Fruit fly (Drosophila melanogaster) whole organism, embryonic: ENCODE results near the gene CG15429.

Experiments
- ATbp ChIP-seq: fragments of 200-800 bp; sonication (Bioruptor generic); optimal IDR thresholded peaks from 2 replicates; lab custom pipeline; 2017; ENCODE audit warnings: missing biosample characterization, mild to moderate bottlenecking, missing genetic modification characterization, missing genetic modification reagents
- Abd-B ChIP-seq: fragments of 200-800 bp; sonication (Bioruptor generic); optimal IDR thresholded peaks from 2 replicates; lab custom pipeline; 2018; ENCODE audit warnings: missing biosample characterization, mild to moderate bottlenecking, missing genetic modification characterization, moderate library complexity
- CG10654 ChIP-seq: fragments of 200-800 bp; sonication (Bioruptor generic); optimal IDR thresholded peaks from 2 replicates; lab custom pipeline; 2016; ENCODE audit warnings: missing biosample characterization, missing genetic modification characterization
- CG12769 ChIP-seq: fragments of 200-800 bp; sonication (Bioruptor generic); optimal IDR thresholded peaks from 2 replicates; lab custom pipeline; 2019; ENCODE audit warnings: missing biosample characterization, mild to moderate bottlenecking, missing genetic modification characterization, moderate library complexity
- CG14667 ChIP-seq: fragments of 200-800 bp; sonication (Bioruptor generic); IDR thresholded peaks from 2 replicates; pipeline ENCODE4 v1.3.6; 2022; ENCODE audit warnings: missing biosample characterization, missing genetic modification characterization
- CG15073 ChIP-seq: fragments of 200-800 bp; sonication (Bioruptor generic); optimal IDR thresholded peaks from 2 replicates; lab custom pipeline; 2016; ENCODE audit warnings: missing biosample characterization, missing genetic modification characterization
- CG18599 ChIP-seq: fragments of 200-800 bp; sonication (Bioruptor generic); optimal IDR thresholded peaks from 3 replicates; lab custom pipeline; 2017; ENCODE audit warnings: missing biosample characterization, missing genetic modification characterization, mild to moderate bottlenecking, moderate library complexity, missing genetic modification reagents
- CG2116 ChIP-seq: fragments of 200-800 bp; sonication (Bioruptor generic); optimal IDR thresholded peaks from 3 replicates; lab custom pipeline; 2018; ENCODE audit warnings: missing biosample characterization, mild to moderate bottlenecking, missing genetic modification characterization
- CG30403 ChIP-seq: fragments of 200-800 bp; sonication (Bioruptor generic); optimal IDR thresholded peaks from 3 replicates; lab custom pipeline; 2016; ENCODE audit warnings: missing biosample characterization, missing genetic modification characterization
- CG30431 ChIP-seq: fragments of 200-800 bp; sonication (Bioruptor generic); optimal IDR thresholded peaks from 2 replicates; lab custom pipeline; 2017; ENCODE audit warnings: missing biosample characterization, missing genetic modification characterization
- CG3407 ChIP-seq: fragments of 200-800 bp; sonication (Bioruptor generic); optimal IDR thresholded peaks from 2 replicates; lab custom pipeline; 2018; ENCODE audit warnings: missing biosample characterization, mild to moderate bottlenecking, missing genetic modification characterization
- CG3726 ChIP-seq: fragments of 200-800 bp; sonication (Bioruptor generic); IDR thresholded peaks from 3 replicates; pipeline ENCODE4, ENCODE4 v1.3.6; 2022; ENCODE audit warnings: missing biosample characterization, missing genetic modification characterization
- CG4404 ChIP-seq: fragments of 200-800 bp; sonication (Bioruptor generic); IDR thresholded peaks from 2 replicates; pipeline ENCODE4 v1.3.6; 2022; ENCODE audit warnings: missing biosample characterization, missing genetic modification characterization
- CG4820 ChIP-seq: fragments of 200-800 bp; sonication (Bioruptor generic); optimal IDR thresholded peaks from 3 replicates; lab custom pipeline; 2016; ENCODE audit warnings: missing biosample characterization, missing genetic modification characterization
- CG6654 ChIP-seq: fragments of 200-800 bp; sonication (Bioruptor generic); optimal IDR thresholded peaks from 2 replicates; lab custom pipeline; 2017; ENCODE audit warnings: missing biosample characterization, mild to moderate bottlenecking, missing genetic modification characterization
- CG9437 ChIP-seq: fragments of 200-800 bp; sonication (Bioruptor generic); optimal IDR thresholded peaks from 2 replicates; lab custom pipeline; 2018; ENCODE audit warnings: missing biosample characterization, mild to moderate bottlenecking, missing genetic modification characterization
- CTCF ChIP-seq: fragments of 200-800 bp; sonication (Bioruptor generic); optimal IDR thresholded peaks from 2 replicates; lab custom pipeline; 2017; ENCODE audit warnings: missing biosample characterization, mild to moderate bottlenecking, missing genetic modification characterization, moderate library complexity
- Dp ChIP-seq: fragments of 200-800 bp; sonication (Bioruptor generic); optimal IDR thresholded peaks from 2 replicates; lab custom pipeline; 2018; ENCODE audit warnings: missing biosample characterization, mild to moderate bottlenecking, missing genetic modification characterization, moderate library complexity
- E2f2 ChIP-seq: fragments of 200-800 bp; sonication (Bioruptor generic); IDR thresholded peaks from 2 replicates; pipeline ENCODE4 v1.3.6; 2022; ENCODE audit warnings: missing biosample characterization, missing genetic modification characterization
- Hr78 ChIP-seq, 2 experiments: fragments of 200-800 bp in 1 of 2; fragments of >200 bp in 1 of 2; sonication (Bioruptor generic) in 1 of 2; optimal IDR thresholded peaks; 2 replicates each; lab custom pipeline; 2017 to 2019; ENCODE audit warnings: missing biosample characterization in 2 of 2, missing genetic modification characterization in 2 of 2, mild to moderate bottlenecking in 1 of 2, moderate library complexity in 1 of 2
- Hsf ChIP-seq: fragments of 200-800 bp; sonication (Bioruptor generic); optimal IDR thresholded peaks from 3 replicates; lab custom pipeline; 2016; ENCODE audit warnings: missing biosample characterization, missing genetic modification characterization
- Med ChIP-seq: fragments of 200-800 bp; sonication (Bioruptor generic); peaks from one replicate; lab custom pipeline; 2016; ENCODE audit warnings: missing biosample characterization, missing genetic modification characterization, mild to moderate bottlenecking, inconsistent platforms, moderate library complexity
- NC2α ChIP-seq: fragments of 200-800 bp; sonication (Bioruptor generic); optimal IDR thresholded peaks from 2 replicates; lab custom pipeline; 2016; ENCODE audit warnings: missing biosample characterization, missing genetic modification characterization
- NFAT ChIP-seq: fragments of 200-800 bp; sonication (Bioruptor generic); IDR thresholded peaks from 2 replicates; pipeline ENCODE4 v1.3.6; 2022; ENCODE audit warnings: missing biosample characterization, missing genetic modification characterization
- NK7.1 ChIP-seq: fragments of 200-800 bp; sonication (Bioruptor generic); optimal IDR thresholded peaks from 3 replicates; lab custom pipeline; 2016; ENCODE audit warnings: missing biosample characterization, missing genetic modification characterization
- NfI ChIP-seq: fragments of 200-800 bp; sonication (Bioruptor generic); optimal IDR thresholded peaks from 3 replicates; lab custom pipeline; 2018; ENCODE audit warnings: missing biosample characterization, mild to moderate bottlenecking, missing genetic modification characterization, moderate library complexity
- Scr ChIP-seq: fragments of 200-800 bp; sonication (Bioruptor generic); IDR thresholded peaks from 2 replicates; pipeline ENCODE4 v1.3.6; 2022; ENCODE audit warnings: missing biosample characterization, missing genetic modification characterization; ENCODE audit not compliant: partially characterized antibody
- Sin3A ChIP-seq: fragments of >200 bp; optimal IDR thresholded peaks from 2 replicates; lab custom pipeline; 2018
- Taf1 ChIP-seq: fragments of 200-800 bp; sonication (Bioruptor generic); IDR thresholded peaks from 2 replicates; pipeline ENCODE4 v1.3.6; 2022; ENCODE audit warnings: missing biosample characterization, missing genetic modification characterization
- YL-1 ChIP-seq: fragments of 200-800 bp; sonication (Bioruptor generic); optimal IDR thresholded peaks from 3 replicates; lab custom pipeline; 2017; ENCODE audit warnings: missing biosample characterization, mild to moderate bottlenecking, missing genetic modification characterization
- chinmo ChIP-seq: fragments of 200-800 bp; sonication (Bioruptor generic); IDR thresholded peaks from 4 replicates; pipeline ENCODE4 v1.3.6; 2022; ENCODE audit warnings: missing biosample characterization, missing genetic modification characterization; ENCODE audit not compliant: partially characterized antibody
- dm ChIP-seq: fragments of 200-800 bp; sonication (Bioruptor generic); optimal IDR thresholded peaks from 3 replicates; lab custom pipeline; 2016; ENCODE audit warnings: missing biosample characterization, missing genetic modification characterization
- dmrt11E ChIP-seq: fragments of 200-800 bp; sonication (Bioruptor generic); optimal IDR thresholded peaks from 3 replicates; lab custom pipeline; 2018; ENCODE audit warnings: missing biosample characterization, mild to moderate bottlenecking, missing genetic modification characterization, moderate library complexity
- dmrt99B ChIP-seq: fragments of 200-800 bp; sonication (Bioruptor generic); optimal IDR thresholded peaks from 2 replicates; lab custom pipeline; 2018; ENCODE audit warnings: missing biosample characterization, mild to moderate bottlenecking, missing genetic modification characterization, moderate library complexity
- ems ChIP-seq: fragments of 200-800 bp; sonication (Bioruptor generic); optimal IDR thresholded peaks from 3 replicates; lab custom pipeline; 2016; ENCODE audit warnings: missing biosample characterization, missing genetic modification characterization
- ewg ChIP-seq: fragments of 200-800 bp; sonication (Bioruptor generic); optimal IDR thresholded peaks from 3 replicates; lab custom pipeline; 2017; ENCODE audit warnings: mild to moderate bottlenecking, missing biosample characterization, missing genetic modification reagents, missing genetic modification characterization
- exex ChIP-seq: fragments of 200-800 bp; sonication (Bioruptor generic); optimal IDR thresholded peaks from 4 replicates; lab custom pipeline; 2018; ENCODE audit warnings: missing biosample characterization, mild to moderate bottlenecking, missing genetic modification characterization, moderate library complexity
- hkb ChIP-seq, 2 experiments: fragments of 200-800 bp in 1 of 2; fragments of >200 bp in 1 of 2; sonication (Bioruptor generic) in 1 of 2; IDR thresholded peaks in 1 of 2; optimal IDR thresholded peaks in 1 of 2; 2 replicates each; pipeline versions ENCODE4 v1.3.6 to Lab custom; 2017 to 2022; ENCODE audit warnings: missing biosample characterization in 1 of 2, missing genetic modification characterization in 1 of 2
- inv ChIP-seq: fragments of 200-800 bp; sonication (Bioruptor generic); IDR thresholded peaks from 2 replicates; pipeline ENCODE4 v1.3.6; 2022; ENCODE audit warnings: missing biosample characterization, missing genetic modification characterization; ENCODE audit not compliant: partially characterized antibody
- jing ChIP-seq: fragments of 200-800 bp; sonication (Bioruptor generic); optimal IDR thresholded peaks from 2 replicates; lab custom pipeline; 2018; ENCODE audit warnings: missing biosample characterization, mild to moderate bottlenecking, missing genetic modification characterization
- ken ChIP-seq: fragments of 200-800 bp; sonication (Bioruptor generic); IDR thresholded peaks from 3 replicates; pipeline ENCODE4 v1.3.6; 2022; ENCODE audit warnings: missing biosample characterization, missing genetic modification characterization
- lbe ChIP-seq: fragments of 200-800 bp; sonication (Bioruptor generic); optimal IDR thresholded peaks from 2 replicates; lab custom pipeline; 2016; ENCODE audit warnings: missing biosample characterization, mild to moderate bottlenecking, missing genetic modification characterization
- pan ChIP-seq, 4 experiments: fragments of >200 bp in 3 of 4; fragments of 200-800 bp in 1 of 4; sonication (Bioruptor generic) in 1 of 4; optimal IDR thresholded peaks in 3 of 4; IDR thresholded peaks in 1 of 4; 2 replicates each; pipeline versions ENCODE4 v1.3.6 to Lab custom; 2017 to 2022; ENCODE audit warnings: missing biosample characterization in 2 of 4, missing genetic modification characterization in 2 of 4, mixed read lengths in 1 of 4
- prd ChIP-seq, 3 experiments: fragments of >200 bp in 2 of 3; fragments of 200-800 bp in 1 of 3; sonication (Bioruptor generic) in 1 of 3; optimal IDR thresholded peaks in 2 of 3; IDR thresholded peaks in 1 of 3; 2 replicates in 2 of 3; 3 replicates in 1 of 3; pipeline versions ENCODE4 v1.3.6 to Lab custom; 2017 to 2022; ENCODE audit warnings: missing biosample characterization in 1 of 3, missing genetic modification characterization in 1 of 3
- ro ChIP-seq: fragments of 200-800 bp; sonication (Bioruptor generic); IDR thresholded peaks from 2 replicates; pipeline ENCODE4 v1.3.6; 2022; ENCODE audit warnings: missing biosample characterization, missing genetic modification characterization
- row ChIP-seq: fragments of 200-800 bp; sonication (Bioruptor generic); IDR thresholded peaks from 3 replicates; pipeline ENCODE4 v1.3.6; 2022; ENCODE audit warnings: missing biosample characterization, missing genetic modification characterization
- ssp ChIP-seq: fragments of 200-800 bp; sonication (Bioruptor generic); IDR thresholded peaks from 2 replicates; pipeline ENCODE4 v1.3.6; 2022; ENCODE audit warnings: missing biosample characterization, missing genetic modification characterization
- stc ChIP-seq: fragments of 200-800 bp; sonication (Bioruptor generic); IDR thresholded peaks from 2 replicates; pipeline ENCODE4 v1.3.6; 2022; ENCODE audit warnings: missing biosample characterization, missing genetic modification characterization
- vfl ChIP-seq: fragments of 200-800 bp; sonication (Bioruptor generic); optimal IDR thresholded peaks from 2 replicates; lab custom pipeline; 2016; ENCODE audit warnings: missing biosample characterization, missing genetic modification characterization
- wor ChIP-seq: fragments of 200-800 bp; sonication (Bioruptor generic); IDR thresholded peaks from 2 replicates; pipeline ENCODE4 v1.3.6; 2022; ENCODE audit warnings: missing biosample characterization, missing genetic modification characterization
- zf30C ChIP-seq: fragments of 200-800 bp; sonication (Bioruptor generic); optimal IDR thresholded peaks from 3 replicates; lab custom pipeline; 2018; ENCODE audit warnings: missing biosample characterization, mild to moderate bottlenecking, missing genetic modification characterization

The CG15429 gene

DNA sequence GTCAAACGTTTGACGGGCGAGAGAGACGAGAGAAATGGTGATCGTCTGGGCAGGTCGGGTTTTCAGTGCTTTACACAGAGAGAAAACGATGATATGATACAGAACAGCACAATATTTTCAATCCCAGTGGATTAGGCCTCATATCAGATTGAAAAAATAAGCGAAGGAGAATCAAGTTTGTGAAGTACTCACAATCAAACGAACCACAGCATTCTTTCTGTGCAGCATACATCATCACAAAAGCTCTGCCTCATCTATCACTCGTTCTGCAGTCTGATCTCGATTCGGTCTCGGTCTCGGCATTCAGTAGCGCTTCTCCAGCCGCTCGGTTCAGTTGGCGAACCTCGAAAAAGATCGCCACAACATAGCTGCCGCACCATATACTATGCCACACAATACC lies 28.5 kb upstream of the CG15429 start, which contains the start of gene bdl (continued):
- TF ChIP-seq CG4404 (GFP tag; lab: Robert Waterston, UW) (no peak), NK7.1 (no peak), ewg (no peak), dmrt99B (tag; lab: Kevin White, UChicago) (peak; percentile 12), NFAT (GFP tag; lab: Robert Waterston, UW) (no peak), Taf1 (0 out of 2 replicates have a peak, but pooled peaks have one; percentile 25), CG12769 (tag; lab: Kevin White, UChicago) (no peak), exex (tag; lab: Kevin White, UChicago) (no peak), CG30431 (GFP tag; lab: Kevin White, UChicago) (no peak), ems (GFP tag; lab: Kevin White, UChicago) (no peak), pan (optimal IDR thresholded peaks at IDR 0.05; lab: Kevin White, UChicago) (no peak), pan (GFP tag; optimal IDR thresholded peaks at IDR 0.05 in 1 of 2, IDR thresholded peaks at IDR 0.05 in 1 of 2) (peak in 1 of 2 experiments; percentile 26), ken (0 out of 3 replicates have a peak, but pooled peaks have one; percentile 17), chinmo (GFP tag; lab: Robert Waterston, UW) (0 out of 4 replicates have a peak, but pooled peaks have one; percentile 26), NC2α (GFP tag; lab: Kevin White, UChicago) (no peak), CG18599 (GFP tag; lab: Kevin White, UChicago) (peak; percentile 16), Hr78 (GFP tag; optimal IDR thresholded peaks at IDR 0.05; lab: Kevin White, UChicago) (no peak), ssp (no peak), dm (GFP tag; lab: Kevin White, UChicago) (no peak), Scr (no peak), ATbp (GFP tag; lab: Kevin White, UChicago) (no peak), jing (no peak), lbe (GFP tag; lab: Kevin White, UChicago) (no peak), Abd-B (GFP tag; lab: Kevin White, UChicago) (no peak), CG6654 (GFP tag; lab: Kevin White, UChicago) (no peak), CG3726 (no peak), prd (optimal IDR thresholded peaks at IDR 0.05; lab: Kevin White, UChicago) (no peak), prd (GFP tag; IDR thresholded peaks at IDR 0.05; lab: Robert Waterston, UW) (0 out of 3 replicates have a peak, but pooled peaks have one; percentile 19), CG10654 (no peak), zf30C (GFP tag; lab: Kevin White, UChicago) (no peak), Med (GFP tag; lab: Kevin White, UChicago) (no peak), row (peak; percentile 48; the same call in 2 of the 3 replicates), hkb (optimal IDR thresholded peaks at IDR 0.05; lab: Kevin White, UChicago) (no peak), hkb (GFP tag; IDR thresholded peaks at IDR 0.05; lab: Robert Waterston, UW) (peak; percentile 24; the same call in 1 of the 2 replicates), CG30403 (GFP tag; lab: Kevin White, UChicago) (no peak)

DNA sequence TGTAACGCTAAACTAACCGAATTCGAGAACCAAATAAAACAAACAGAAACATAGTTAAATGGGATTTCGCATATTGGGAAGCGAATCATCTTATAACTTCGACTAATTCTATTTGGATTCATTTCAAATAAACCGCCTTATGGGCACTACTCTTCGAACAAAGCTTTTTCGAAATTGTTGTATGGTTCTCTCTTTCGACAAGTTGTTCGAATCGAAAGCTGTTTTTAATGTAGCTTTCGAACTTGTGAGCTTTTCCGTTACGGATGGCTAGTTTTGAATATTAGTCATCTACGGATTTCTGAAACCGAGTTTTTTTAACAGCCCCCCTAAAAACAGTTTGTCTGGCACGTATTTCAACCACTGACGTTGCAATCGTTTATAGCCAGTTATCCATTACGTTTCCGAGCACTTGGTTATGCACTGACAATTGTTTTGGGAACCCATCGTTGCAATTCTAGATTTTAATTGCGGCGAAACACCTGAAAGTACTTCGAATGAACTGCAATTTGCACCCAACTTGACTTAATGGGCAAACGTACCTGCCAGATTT lies 20.9 kb upstream of the CG15429 start:
- no peak for TF ChIP-seq dmrt11E (tag; lab: Kevin White, UChicago)
- TF ChIP-seq CTCF = peak; percentile 35
- no peak for TF ChIP-seq vfl (GFP tag; lab: Kevin White, UChicago)
- TF ChIP-seq YL-1 = no peak
- TF ChIP-seq CG2116 (GFP tag; lab: Kevin White, UChicago) = no peak
- no peak for TF ChIP-seq CG15073 (GFP tag; lab: Kevin White, UChicago)
- no peak for TF ChIP-seq ro (GFP tag; lab: Robert Waterston, UW)
- no peak for TF ChIP-seq stc (GFP tag; lab: Robert Waterston, UW)
- no peak for TF ChIP-seq Hsf (GFP tag; lab: Kevin White, UChicago)
- TF ChIP-seq Dp (GFP tag; lab: Kevin White, UChicago) = peak; percentile 86
- TF ChIP-seq CG14667 (GFP tag; lab: Robert Waterston, UW) = no peak
- no peak for TF ChIP-seq CG4820 (GFP tag; lab: Kevin White, UChicago)
- no peak for TF ChIP-seq CG9437 (GFP tag; lab: Kevin White, UChicago)
- no peak for TF ChIP-seq CG3407 (GFP tag; lab: Kevin White, UChicago)
- peak; percentile 90 for TF ChIP-seq E2f2 (GFP tag; lab: Robert Waterston, UW)
- TF ChIP-seq inv (GFP tag; lab: Robert Waterston, UW) = no peak
- TF ChIP-seq Sin3A (lab: Kevin White, UChicago) = no peak
- no peak for TF ChIP-seq NfI (GFP tag; lab: Kevin White, UChicago)
- TF ChIP-seq wor (GFP tag; lab: Robert Waterston, UW) = no peak
